Fruit fly (Drosophila melanogaster): Measurements from ENCODE around the gene CG7579.

The CG7579 gene

dm6 chr3L:15655910-15656309 is 27.3 kb downstream of the CG7579 start, which contains the start of gene Eig71Ee:
Eig71Ee (minus strand) TSS chr3L:15656010.
- TF ChIP-seq CG17801 (GFP tag; optimal IDR thresholded peaks at IDR 0.05; ENCODE audit: partially characterized antibody), result no peak

- TF ChIP-seq CG17801 (GFP tag; optimal IDR thresholded peaks at IDR 0.05; ENCODE audit: partially characterized antibody), result no peak
These were observed 31.1 kb downstream of the CG7579 start, which contains the start of the genes Eig71Ec and Eig71Ed for dm6 chr3L:15652154-15652553. Eig71Ec (minus strand) TSS chr3L:15652254. Eig71Ed (plus strand) TSS chr3L:15652537.

dm6 chr3L:15650552-15650951 is 32.7 kb downstream of the CG7579 start, which contains the start of gene CG43084:
CG43084 (plus strand) TSS chr3L:15650852.
- no peak for TF ChIP-seq CG17801 (GFP tag; optimal IDR thresholded peaks at IDR 0.05; ENCODE audit: partially characterized antibody)

dm6 chr3L:15649561-15649960 is 33.7 kb downstream of the CG7579 start, which contains the start of the genes Eig71Ea and Eig71Eb:
Eig71Ea (minus strand) TSS chr3L:15649661.
Eig71Eb (plus strand) TSS chr3L:15649936.
- TF ChIP-seq CG17801 (GFP tag; optimal IDR thresholded peaks at IDR 0.05; ENCODE audit: partially characterized antibody), result no peak

dm6 chr3L:15647712-15648621 is 35.3 kb downstream of the CG7579 start, which contains the start of the genes comm3 and CG43083:
comm3 (minus strand) TSS chr3L:15647762.
CG43083 (plus strand) TSS chr3L:15648571.
- no peak for TF ChIP-seq CG17801 (GFP tag; optimal IDR thresholded peaks at IDR 0.05; ENCODE audit: partially characterized antibody)

- TF ChIP-seq CG17801 (GFP tag; optimal IDR thresholded peaks at IDR 0.05; ENCODE audit: partially characterized antibody), result no peak
These were observed 37.1 kb downstream of the CG7579 start for dm6 chr3L:15646182-15646581.

dm6 chr3L:15641590-15642019 is 41.6 kb downstream of the CG7579 start:
- TF ChIP-seq CG17801 (GFP tag; optimal IDR thresholded peaks at IDR 0.05; ENCODE audit: partially characterized antibody), result no peak

dm6 chr3L:15639978-15640377 is 43.3 kb downstream of the CG7579 start:
- TF ChIP-seq CG17801 (GFP tag; optimal IDR thresholded peaks at IDR 0.05; ENCODE audit: partially characterized antibody), result no peak

- no peak for TF ChIP-seq CG17801 (GFP tag; optimal IDR thresholded peaks at IDR 0.05; ENCODE audit: partially characterized antibody)
These were observed 44.7 kb downstream of the CG7579 start for dm6 chr3L:15638524-15638923.

dm6 chr3L:15637618-15638017 is 45.6 kb downstream of the CG7579 start:
- TF ChIP-seq CG17801 (GFP tag; optimal IDR thresholded peaks at IDR 0.05; ENCODE audit: partially characterized antibody), result no peak

- no peak for TF ChIP-seq CG17801 (GFP tag; optimal IDR thresholded peaks at IDR 0.05; ENCODE audit: partially characterized antibody)
These were observed 46.3 kb downstream of the CG7579 start for dm6 chr3L:15636978-15637377.

- TF ChIP-seq CG17801 (GFP tag; optimal IDR thresholded peaks at IDR 0.05; ENCODE audit: partially characterized antibody), result no peak
These were observed 46.9 kb downstream of the CG7579 start for dm6 chr3L:15636359-15636758.

- no peak for TF ChIP-seq CG17801 (GFP tag; optimal IDR thresholded peaks at IDR 0.05; ENCODE audit: partially characterized antibody)
These were observed 48.7 kb downstream of the CG7579 start for dm6 chr3L:15634368-15635075.

dm6 chr3L:15632653-15633052 is 50.6 kb downstream of the CG7579 start:
- no peak for TF ChIP-seq CG17801 (GFP tag; optimal IDR thresholded peaks at IDR 0.05; ENCODE audit: partially characterized antibody)
